Worm (Caenorhabditis elegans): Measurements from ENCODE around the gene F14D7.12.

DNA sequence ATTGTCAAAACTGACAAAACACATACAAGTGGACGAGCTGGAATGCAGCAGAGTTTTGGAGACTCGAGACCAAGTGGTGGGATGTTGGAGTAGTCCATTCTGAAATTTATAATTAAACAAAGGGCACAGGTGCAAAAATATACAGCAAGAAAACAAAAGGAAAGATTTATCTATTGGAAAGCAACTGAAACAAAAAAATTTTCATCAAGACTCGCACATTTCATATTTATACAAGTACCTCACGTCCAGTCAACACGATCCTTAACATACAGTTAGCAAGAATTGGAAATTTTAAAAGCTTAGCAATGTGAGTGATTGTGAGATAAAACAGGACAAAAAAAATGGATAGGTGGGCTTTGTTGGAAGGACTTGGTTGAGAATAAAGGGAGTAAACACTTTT is 14.4 kb downstream of the F14D7.12 start, which contains the start of gene F47B8.1:
- TF ChIP-seq ccch-3 (GFP tag; optimal IDR thresholded peaks at IDR 0.05) (no peak), bed-1 (GFP tag; IDR thresholded peaks at IDR 0.05) (no peak), attf-6 (GFP tag; IDR thresholded peaks at IDR 0.05) (no peak), snpc-4 (GFP tag; optimal IDR thresholded peaks at IDR 0.05) (no peak), snpc-4 (tag; optimal IDR thresholded peaks at IDR 0.05) (no peak), sea-2 (GFP tag; IDR thresholded peaks at IDR 0.05) (no peak)

Data from whole organism, young adult.